Worm (Caenorhabditis elegans) whole organism, midembryonic: ENCODE data around the gene pdhb-1.

Experiments
- T22C8.4 ChIP-seq: fragments of 200-800 bp; sonication (Bioruptor generic); IDR thresholded peaks from 2 replicates; pipeline ENCODE4 v1.3.6; 2022; ENCODE audit warnings: missing genetic modification characterization, missing compliant biosample characterization
- flt-1 ChIP-seq: fragments of 200-800 bp; sonication (Bioruptor generic); IDR thresholded peaks from 2 replicates; pipeline ENCODE4 v1.3.6; 2022; ENCODE audit warnings: missing genetic modification characterization, missing compliant biosample characterization
- klf-2 ChIP-seq: fragments of 200-800 bp; sonication (Bioruptor generic); conservative IDR thresholded peaks from 2 replicates; pipeline ENCODE4 v1.3.6; 2022; ENCODE audit warnings: missing genetic modification reagents, missing genetic modification characterization, missing compliant biosample characterization
- tab-1 ChIP-seq: fragments of 200-800 bp; sonication (Bioruptor generic); IDR thresholded peaks from 2 replicates; pipeline ENCODE4 v1.3.6; 2022; ENCODE audit warnings: missing genetic modification characterization, missing compliant biosample characterization

DNA sequence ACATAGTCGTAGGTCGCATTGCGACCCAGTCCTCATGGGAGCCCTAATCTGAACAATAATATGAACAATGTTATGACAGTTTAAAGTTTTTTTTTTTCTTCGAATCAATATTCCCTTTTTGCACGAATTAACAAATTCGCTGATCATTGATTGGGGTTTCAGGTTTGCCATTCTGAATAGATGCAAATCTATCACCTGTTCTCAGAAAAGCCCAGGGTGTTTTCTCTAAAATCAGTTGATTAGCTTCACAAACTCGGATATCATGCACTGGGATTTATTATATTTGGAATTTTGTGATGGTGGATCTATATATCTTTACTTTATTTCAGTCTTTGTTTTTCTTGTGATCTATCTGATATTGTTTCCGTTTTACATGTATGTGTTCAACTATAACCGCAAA, 53.9 kb downstream of the pdhb-1 start, which contains the start of gene srz-23:
- TF ChIP-seq flt-1 (no peak), klf-2 (GFP tag; lab: Robert Waterston, UW) (no peak), T22C8.4 (GFP tag; lab: Robert Waterston, UW) (no peak), tab-1 (GFP tag; lab: Robert Waterston, UW) (no peak)
